Worm (Caenorhabditis elegans): ENCODE data around the gene srab-8.

srab-8 gene

DNA sequence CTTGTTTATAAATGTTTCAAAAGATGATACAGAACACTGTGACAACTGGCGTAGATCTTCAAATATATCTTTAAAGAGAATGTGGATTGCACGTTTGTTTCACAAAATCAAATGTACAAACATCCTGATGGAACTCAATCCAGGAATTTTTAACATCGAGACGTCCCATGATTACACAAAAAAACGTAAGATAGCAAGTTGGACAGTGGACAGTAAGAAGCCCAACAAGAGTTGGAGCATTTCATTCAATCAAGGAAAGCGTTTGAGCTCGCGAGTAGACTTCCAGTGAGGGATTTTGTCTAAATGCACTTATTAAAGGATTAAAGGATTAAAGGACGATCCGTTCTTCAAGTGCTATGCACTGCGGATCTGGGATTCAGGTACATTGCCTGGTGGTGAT lies 17.0 kb upstream of the srab-8 start, which contains the start of gene C36C5.12:
Gene C36C5.12, minus strand, starts transcription at position 101 of the 400 bp plus-strand sequence.
- TF ChIP-seq ceh-82 (tag; optimal IDR thresholded peaks at IDR 0.05) (no peak), nhr-23 (tag; optimal IDR thresholded peaks at IDR 0.05) (no peak), aly-2 (tag; optimal IDR thresholded peaks at IDR 0.05) (no peak), ceh-16 (tag; optimal IDR thresholded peaks at IDR 0.05) (no peak), lsy-12 (tag; optimal IDR thresholded peaks at IDR 0.05) (no peak), ztf-11 (tag; optimal IDR thresholded peaks at IDR 0.05) (no peak), unc-62 (GFP tag; optimal IDR thresholded peaks at IDR 0.05) (no peak), elt-2 (tag; optimal IDR thresholded peaks at IDR 0.05) (no peak), tbx-2 (tag; optimal IDR thresholded peaks at IDR 0.05) (no peak), jun-1 (tag; optimal IDR thresholded peaks at IDR 0.05) (no peak), pha-4 (tag; optimal IDR thresholded peaks at IDR 0.05) (no peak), ama-1 (optimal IDR thresholded peaks at IDR 0.05) (no peak), fos-1 (tag; optimal IDR thresholded peaks at IDR 0.05) (no peak), ZK546.5 (tag; optimal IDR thresholded peaks at IDR 0.05) (no peak), ceh-9 (tag; optimal IDR thresholded peaks at IDR 0.05) (no peak), nhr-25 (tag; optimal IDR thresholded peaks at IDR 0.05) (no peak)

DNA sequence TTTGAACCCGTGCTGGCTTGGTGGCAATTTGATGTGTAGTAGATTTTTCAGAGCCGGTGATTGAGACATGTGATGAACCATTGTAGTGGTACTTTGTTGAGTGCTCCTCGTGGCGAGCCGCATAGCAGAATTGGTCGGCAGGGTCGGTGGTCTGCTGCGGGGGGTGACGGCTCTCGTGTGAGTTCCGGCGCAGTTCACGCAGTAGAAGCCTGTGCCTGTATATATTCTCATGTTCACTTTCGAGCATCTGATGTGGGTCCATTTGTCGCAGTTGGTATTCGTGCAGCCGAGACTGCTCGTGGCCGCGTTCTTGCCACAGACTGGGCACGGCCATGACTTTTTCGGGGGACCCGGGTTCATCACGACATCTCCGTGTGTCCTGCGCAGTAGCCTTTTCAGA lies 14.0 kb upstream of the srab-8 start:
- TF ChIP-seq ztf-4 (tag; optimal IDR thresholded peaks at IDR 0.05) (no peak), ztf-11 (tag; optimal IDR thresholded peaks at IDR 0.05) (no peak), elt-2 (tag; optimal IDR thresholded peaks at IDR 0.05) (no peak), lsy-12 (tag; optimal IDR thresholded peaks at IDR 0.05) (no peak), unc-62 (GFP tag; optimal IDR thresholded peaks at IDR 0.05) (no peak), sea-2 (GFP tag; optimal IDR thresholded peaks at IDR 0.05) (no peak), skn-1 (tag; optimal IDR thresholded peaks at IDR 0.05) (no peak), nhr-43 (tag; optimal IDR thresholded peaks at IDR 0.05; ENCODE audit: poor library complexity, severe bottlenecking) (no peak), nhr-76 (tag; optimal IDR thresholded peaks at IDR 0.05) (no peak)

DNA sequence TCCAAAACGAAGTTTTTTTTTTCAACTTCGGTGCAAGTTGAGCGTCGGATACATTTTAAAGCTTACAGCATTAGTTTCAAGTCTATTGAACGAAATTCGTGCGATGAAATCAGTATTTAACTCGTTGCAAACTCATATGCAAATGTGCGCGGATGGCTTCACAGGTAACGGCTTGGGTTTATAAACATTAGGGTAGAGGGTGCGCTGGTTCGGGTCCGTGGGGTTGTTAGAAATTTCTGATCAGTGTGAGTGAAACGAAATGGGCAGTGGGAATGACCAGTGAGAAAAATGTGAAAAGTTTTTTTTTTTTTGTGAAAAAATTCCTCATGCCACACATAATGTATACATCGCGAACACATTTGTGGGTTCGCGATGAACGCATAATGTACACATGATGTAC lies 13.1 kb upstream of the srab-8 start:
- TF ChIP-seq unc-62 (GFP tag; optimal IDR thresholded peaks at IDR 0.05) (no peak), nhr-43 (tag; optimal IDR thresholded peaks at IDR 0.05; ENCODE audit: poor library complexity, severe bottlenecking) (no peak), nhr-28 (tag; optimal IDR thresholded peaks at IDR 0.05) (no peak), unc-39 (tag; optimal IDR thresholded peaks at IDR 0.05) (no peak), nhr-76 (tag; optimal IDR thresholded peaks at IDR 0.05) (no peak)

DNA sequence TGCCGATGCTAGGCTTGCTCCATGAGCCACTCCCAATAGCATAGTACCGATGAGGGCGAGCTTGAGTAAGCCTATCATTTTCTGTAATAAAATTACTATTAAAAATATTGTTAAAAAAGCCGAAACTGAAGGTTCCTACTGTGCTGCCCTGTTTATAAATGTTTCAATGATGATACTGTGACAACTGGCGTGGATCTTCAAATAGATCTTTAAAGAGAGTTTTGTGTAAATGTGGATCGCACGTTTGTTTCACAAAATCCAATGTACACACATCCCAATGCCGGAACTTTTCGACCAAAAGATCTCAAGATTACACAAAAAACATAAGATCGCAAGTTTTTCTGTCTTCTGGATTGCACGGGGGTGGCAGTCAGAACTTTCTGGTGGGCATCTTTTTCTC lies 10.8 kb upstream of the srab-8 start, which contains the start of gene C36C5.14:
Gene C36C5.14, minus strand, starts transcription at position 101 of the 400 bp plus-strand sequence.
- TF ChIP-seq ceh-82 (tag; optimal IDR thresholded peaks at IDR 0.05) (no peak), mdl-1 (tag; optimal IDR thresholded peaks at IDR 0.05) (no peak), tbx-2 (tag; optimal IDR thresholded peaks at IDR 0.05) (no peak), mml-1 (tag; optimal IDR thresholded peaks at IDR 0.05) (no peak), nhr-76 (tag; optimal IDR thresholded peaks at IDR 0.05) (no peak), nhr-12 (tag; optimal IDR thresholded peaks at IDR 0.05) (no peak), elt-2 (tag; optimal IDR thresholded peaks at IDR 0.05) (no peak)

DNA sequence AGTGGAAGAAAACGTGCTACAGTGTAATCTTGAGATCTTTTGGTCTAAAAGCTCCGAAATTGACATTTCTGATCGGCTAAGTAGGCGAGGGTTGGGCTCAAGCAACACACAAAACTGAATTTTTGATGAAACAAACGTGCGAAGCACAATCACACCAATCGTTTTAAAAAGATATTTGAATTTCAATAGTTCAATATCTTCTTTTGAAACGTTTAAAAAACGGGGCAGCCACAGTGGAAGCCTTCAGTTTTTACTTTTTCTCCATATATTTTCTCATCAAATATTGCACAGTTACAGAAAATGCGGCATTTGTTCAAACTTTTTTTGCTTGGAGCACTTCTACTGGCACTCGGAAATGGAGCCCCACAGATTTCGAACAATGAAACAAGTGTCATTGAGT lies 10.0 kb upstream of the srab-8 start, which contains the start of gene C36C5.4:
Gene C36C5.4, plus strand, starts transcription at position 301 of the 400 bp plus-strand sequence.
- TF ChIP-seq elt-3 (tag; optimal IDR thresholded peaks at IDR 0.05) (no peak), nhr-11 (tag; optimal IDR thresholded peaks at IDR 0.05) (no peak), ztf-11 (tag; optimal IDR thresholded peaks at IDR 0.05) (no peak), nhr-12 (tag; optimal IDR thresholded peaks at IDR 0.05) (no peak), unc-39 (tag; optimal IDR thresholded peaks at IDR 0.05) (no peak), ZK546.5 (tag; optimal IDR thresholded peaks at IDR 0.05) (no peak), hmg-11 (tag; optimal IDR thresholded peaks at IDR 0.05) (no peak), nhr-237 (tag; optimal IDR thresholded peaks at IDR 0.05) (no peak), ztf-4 (tag; optimal IDR thresholded peaks at IDR 0.05) (no peak), ceh-9 (tag; optimal IDR thresholded peaks at IDR 0.05) (no peak), nhr-67 (tag; optimal IDR thresholded peaks at IDR 0.05) (no peak), ama-1 (optimal IDR thresholded peaks at IDR 0.05) (no peak), R02D3.7 (tag; optimal IDR thresholded peaks at IDR 0.05) (no peak), lsy-12 (tag; optimal IDR thresholded peaks at IDR 0.05) (no peak), egl-27 (tag; optimal IDR thresholded peaks at IDR 0.05) (no peak)

DNA sequence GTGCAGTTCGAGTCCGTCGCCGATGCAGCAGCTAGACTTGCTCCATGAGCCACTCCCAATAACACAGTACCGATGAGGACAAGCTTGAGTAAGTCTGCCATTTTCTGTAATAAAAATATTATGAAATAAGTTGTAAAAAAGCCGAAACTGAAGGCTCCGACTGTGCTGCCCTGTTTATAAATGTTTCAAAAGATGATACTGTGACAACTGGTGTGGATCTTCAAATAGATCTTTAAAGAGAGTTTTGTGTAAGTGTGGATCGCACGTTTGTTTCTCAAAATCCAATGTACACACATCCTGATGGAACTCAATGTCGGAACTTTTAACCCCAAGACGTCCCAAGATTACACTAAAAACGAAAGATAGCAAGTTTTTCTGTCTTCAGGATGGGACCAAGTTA lies 7.6 kb upstream of the srab-8 start, which contains the start of gene C36C5.15:
Gene C36C5.15, minus strand, starts transcription at position 101 of the 400 bp plus-strand sequence.
- no peak for TF ChIP-seq ztf-4 (tag; optimal IDR thresholded peaks at IDR 0.05)
- no peak for TF ChIP-seq egl-27 (tag; optimal IDR thresholded peaks at IDR 0.05)

All from whole organism, L3 larva.